Worm (Caenorhabditis elegans) whole organism, midembryonic: ENCODE results near the gene glr-7.

ENCODE experiments used
- T22C8.4 ChIP-seq: fragments of 200-800 bp; sonication (Bioruptor generic); IDR thresholded peaks from 2 replicates; pipeline ENCODE4 v1.3.6; 2022; ENCODE audit warnings: missing genetic modification characterization, missing compliant biosample characterization
- flt-1 ChIP-seq: fragments of 200-800 bp; sonication (Bioruptor generic); IDR thresholded peaks from 2 replicates; pipeline ENCODE4 v1.3.6; 2022; ENCODE audit warnings: missing genetic modification characterization, missing compliant biosample characterization
- klf-2 ChIP-seq: fragments of 200-800 bp; sonication (Bioruptor generic); conservative IDR thresholded peaks from 2 replicates; pipeline ENCODE4 v1.3.6; 2022; ENCODE audit warnings: missing genetic modification reagents, missing genetic modification characterization, missing compliant biosample characterization
- med-1 ChIP-seq: sonication (generic microtip); optimal IDR thresholded peaks from 2 replicates; lab custom pipeline; 2017; ENCODE audit warnings: missing genetic modification characterization, mild to moderate bottlenecking, missing compliant biosample characterization, antibody characterized with exemption, missing genetic modification reagents; ENCODE audit not compliant: insufficient read depth

- TF ChIP-seq med-1 (GFP tag; lab: Kevin White, UChicago) (no peak), flt-1 (no peak), klf-2 (GFP tag; lab: Robert Waterston, UW) (no peak), T22C8.4 (GFP tag; lab: Robert Waterston, UW) (no peak)
Observed at ce11 chrX:2459793-2460192, 40.1 kb upstream of the glr-7 start, which contains the start of gene fox-1.
